Worm (Caenorhabditis elegans): ENCODE results near the gene Y41D4B.24.

The Y41D4B.24 gene

DNA sequence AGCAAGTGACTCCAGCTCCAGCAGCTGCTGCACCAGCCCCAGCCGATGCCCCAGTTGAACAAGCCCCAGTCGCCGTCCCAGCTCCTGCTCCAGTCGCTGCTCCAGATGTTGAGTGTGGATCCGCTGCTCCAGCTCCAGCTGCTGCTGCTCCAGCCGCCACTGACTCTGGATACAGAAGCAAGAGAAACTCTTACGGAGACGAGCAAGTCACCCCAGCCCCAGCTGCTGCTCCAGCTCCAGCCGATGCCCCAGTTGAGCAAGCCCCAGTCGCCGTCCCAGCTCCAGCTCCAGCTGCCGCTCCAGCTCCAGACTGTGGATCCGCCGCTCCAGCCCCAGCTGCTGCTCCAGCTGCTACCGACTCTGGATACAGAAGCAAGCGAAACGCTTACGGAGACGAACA is 39.6 kb upstream of the Y41D4B.24 start:
- no peak for TF ChIP-seq flh-1 (GFP tag; optimal IDR thresholded peaks at IDR 0.05)

DNA sequence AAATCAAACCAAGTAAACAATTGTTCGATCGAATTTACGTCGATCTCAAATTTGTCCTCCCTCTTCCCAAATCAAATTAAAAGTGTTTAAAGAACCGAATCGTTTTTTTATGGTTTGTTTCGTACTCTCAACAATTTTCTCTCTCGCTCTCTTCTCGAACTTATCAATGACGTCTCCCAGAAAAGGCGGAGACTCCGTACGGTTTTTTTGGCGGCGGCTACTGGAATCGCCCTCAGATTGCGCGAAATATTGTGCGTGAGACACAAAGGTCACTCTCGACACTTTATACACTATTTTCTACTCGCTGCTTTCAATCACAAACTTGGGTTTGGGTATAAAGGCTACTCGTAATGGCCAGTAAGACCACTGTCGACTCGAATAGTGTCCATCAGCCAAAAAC is 38.5 kb upstream of the Y41D4B.24 start, which contains the start of gene epic-2:
epic-2 (plus strand) TSS at position 317 of the 400 bp plus-strand sequence.
- TF ChIP-seq unc-62 (GFP tag; optimal IDR thresholded peaks at IDR 0.05) (no peak), tbx-8 (GFP tag; optimal IDR thresholded peaks at IDR 0.05) (no peak)

DNA sequence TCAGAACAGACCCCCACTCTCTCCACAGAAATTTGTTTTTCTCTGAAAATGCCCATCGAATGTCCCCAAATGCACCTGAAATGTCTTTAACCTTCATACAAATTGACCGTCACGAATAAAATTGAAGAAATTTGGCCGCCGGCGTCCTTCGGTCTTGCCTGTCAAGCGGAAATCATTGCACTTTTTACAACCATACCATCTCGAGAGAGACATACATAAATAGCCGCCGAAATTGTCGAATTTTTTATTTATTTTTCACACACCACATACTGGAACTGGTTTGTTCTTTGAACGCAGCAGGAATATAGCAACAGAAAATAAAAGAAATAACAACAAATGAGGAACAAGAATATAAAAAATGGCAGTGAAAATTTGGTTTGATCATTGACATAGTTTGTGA is 33.7 kb upstream of the Y41D4B.24 start:
- no peak for TF ChIP-seq mls-2 (tag; optimal IDR thresholded peaks at IDR 0.05)
- no peak for TF ChIP-seq nhr-2 (tag; optimal IDR thresholded peaks at IDR 0.05)
- no peak for TF ChIP-seq cnd-1 (tag; optimal IDR thresholded peaks at IDR 0.05)
- TF ChIP-seq sem-2 (GFP tag; optimal IDR thresholded peaks at IDR 0.05): no peak
- TF ChIP-seq unc-120 (tag; optimal IDR thresholded peaks at IDR 0.05; ENCODE audit: poor library complexity, severe bottlenecking): no peak
- TF ChIP-seq lin-32 (GFP tag; optimal IDR thresholded peaks at IDR 0.05): no peak
- no peak for TF ChIP-seq nhr-237 (tag; optimal IDR thresholded peaks at IDR 0.05)
- TF ChIP-seq tbx-8 (GFP tag; optimal IDR thresholded peaks at IDR 0.05): no peak
- no peak for TF ChIP-seq blmp-1 (tag; optimal IDR thresholded peaks at IDR 0.05)
- no peak for TF ChIP-seq nhr-76 (tag; optimal IDR thresholded peaks at IDR 0.05)
- TF ChIP-seq unc-39 (tag; optimal IDR thresholded peaks at IDR 0.05): no peak
- TF ChIP-seq drap-1 (GFP tag; optimal IDR thresholded peaks at IDR 0.05): no peak
- no peak for TF ChIP-seq unc-62 (GFP tag; optimal IDR thresholded peaks at IDR 0.05)
- no peak for TF ChIP-seq zip-8 (tag; optimal IDR thresholded peaks at IDR 0.05)
- TF ChIP-seq ztf-11 (tag; optimal IDR thresholded peaks at IDR 0.05): no peak
- TF ChIP-seq bed-3 (GFP tag; optimal IDR thresholded peaks at IDR 0.05): no peak
- no peak for TF ChIP-seq ham-2 (GFP tag; optimal IDR thresholded peaks at IDR 0.05)

DNA sequence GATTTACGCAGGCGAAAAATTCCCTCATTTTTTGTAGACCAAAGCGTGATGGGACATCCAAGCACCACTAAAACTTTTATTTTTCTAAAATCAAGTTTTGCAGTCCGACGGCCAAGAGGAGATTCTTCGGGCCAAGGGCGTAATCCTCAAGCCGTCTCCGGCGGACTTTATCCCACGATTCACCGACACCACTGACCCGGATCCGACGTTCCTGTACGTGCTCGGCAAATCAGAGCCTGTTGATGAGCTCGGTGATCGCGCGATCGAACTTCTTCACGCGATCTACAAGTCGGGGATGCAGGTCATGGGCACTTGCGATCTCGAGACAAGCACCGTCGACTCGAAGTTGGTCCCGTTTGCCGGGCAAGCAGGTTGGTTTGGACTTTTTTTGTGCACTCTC is 31.7 kb upstream of the Y41D4B.24 start:
- TF ChIP-seq M03D4.4 (tag; optimal IDR thresholded peaks at IDR 0.05) (no peak), unc-39 (tag; optimal IDR thresholded peaks at IDR 0.05) (no peak), nhr-76 (tag; optimal IDR thresholded peaks at IDR 0.05) (no peak), elt-3 (tag; optimal IDR thresholded peaks at IDR 0.05) (no peak), ceh-39 (tag; optimal IDR thresholded peaks at IDR 0.05) (no peak), ceh-83 (GFP tag; optimal IDR thresholded peaks at IDR 0.05) (no peak), ztf-11 (tag; optimal IDR thresholded peaks at IDR 0.05) (no peak), tbx-8 (GFP tag; optimal IDR thresholded peaks at IDR 0.05) (no peak), nhr-12 (tag; optimal IDR thresholded peaks at IDR 0.05) (no peak), sem-2 (GFP tag; optimal IDR thresholded peaks at IDR 0.05) (no peak), pha-4 (tag; optimal IDR thresholded peaks at IDR 0.05) (no peak), mep-1 (tag; optimal IDR thresholded peaks at IDR 0.05) (no peak), nhr-2 (tag; optimal IDR thresholded peaks at IDR 0.05) (no peak), ces-1 (GFP tag; optimal IDR thresholded peaks at IDR 0.05) (no peak), drap-1 (GFP tag; optimal IDR thresholded peaks at IDR 0.05) (no peak), nhr-237 (tag; optimal IDR thresholded peaks at IDR 0.05) (no peak)

DNA sequence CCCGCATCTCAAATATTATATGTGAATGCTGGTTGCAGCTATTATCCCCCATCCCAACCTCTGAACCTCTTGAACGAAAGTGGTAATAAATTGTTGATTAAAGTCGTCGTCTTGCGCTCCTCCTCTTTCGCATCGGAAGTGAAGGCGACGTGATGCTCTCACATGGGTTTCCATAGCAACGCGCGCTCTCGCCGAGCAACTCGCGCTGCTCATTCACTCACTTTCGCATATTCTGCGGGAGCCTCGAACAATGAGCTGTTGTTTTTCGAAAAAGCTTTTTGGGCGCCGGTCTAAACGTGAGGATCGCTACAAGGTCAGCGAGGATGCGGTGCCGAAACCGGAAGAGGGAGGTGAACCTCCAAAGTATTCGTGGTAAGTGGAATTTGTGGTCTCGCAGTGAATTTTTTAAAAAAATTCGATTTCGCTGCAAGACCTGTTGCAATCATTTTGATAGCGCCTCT is 29.1 kb upstream of the Y41D4B.24 start, which contains the start of gene rpi-2:
rpi-2 (plus strand) TSS at position 234 of the 461 bp plus-strand sequence.
- TF ChIP-seq unc-120 (tag; optimal IDR thresholded peaks at IDR 0.05; ENCODE audit: poor library complexity, severe bottlenecking): no peak
- no peak for TF ChIP-seq ztf-11 (tag; optimal IDR thresholded peaks at IDR 0.05)
- no peak for TF ChIP-seq unc-39 (tag; optimal IDR thresholded peaks at IDR 0.05)
- TF ChIP-seq flh-1 (GFP tag; optimal IDR thresholded peaks at IDR 0.05): no peak
- TF ChIP-seq ceh-83 (GFP tag; optimal IDR thresholded peaks at IDR 0.05): no peak
- no peak for TF ChIP-seq drap-1 (GFP tag; optimal IDR thresholded peaks at IDR 0.05)
- no peak for TF ChIP-seq ces-1 (GFP tag; optimal IDR thresholded peaks at IDR 0.05)
- no peak for TF ChIP-seq elt-3 (tag; optimal IDR thresholded peaks at IDR 0.05)
- no peak for TF ChIP-seq ceh-43 (GFP tag; optimal IDR thresholded peaks at IDR 0.05)
- TF ChIP-seq sptf-1 (tag; optimal IDR thresholded peaks at IDR 0.05): no peak
- TF ChIP-seq ceh-39 (tag; optimal IDR thresholded peaks at IDR 0.05): no peak
- no peak for TF ChIP-seq elt-1 (tag; optimal IDR thresholded peaks at IDR 0.05; ENCODE audit: borderline replicate concordance, insufficient read depth)
- TF ChIP-seq nhr-237 (tag; optimal IDR thresholded peaks at IDR 0.05): no peak
- TF ChIP-seq hlh-1 (tag; optimal IDR thresholded peaks at IDR 0.05): no peak
- no peak for TF ChIP-seq nhr-12 (tag; optimal IDR thresholded peaks at IDR 0.05)

Data from whole organism, mixed stage, embryonic.